Fruit fly (Drosophila melanogaster) whole organism, embryonic: Measurements from ENCODE around the gene CG1764.
A peak's percentile ranks its signal among the peaks of the same experiment; 100 is the strongest.

ENCODE experiments used
- CG12391 ChIP-seq: fragments of 200-800 bp; sonication (Bioruptor generic); optimal IDR thresholded peaks from 3 replicates; lab custom pipeline; 2018; ENCODE audit warnings: missing biosample characterization, mild to moderate bottlenecking, missing genetic modification characterization, moderate library complexity
- CG12769 ChIP-seq: fragments of 200-800 bp; sonication (Bioruptor generic); optimal IDR thresholded peaks from 2 replicates; lab custom pipeline; 2019; ENCODE audit warnings: missing biosample characterization, mild to moderate bottlenecking, missing genetic modification characterization, moderate library complexity
- CG12942 ChIP-seq: fragments of 200-800 bp; sonication (Bioruptor generic); optimal IDR thresholded peaks from 3 replicates; lab custom pipeline; 2016; ENCODE audit warnings: missing biosample characterization, missing genetic modification characterization
- CG13624 ChIP-seq: fragments of 200-800 bp; sonication (Bioruptor generic); optimal IDR thresholded peaks from 2 replicates; lab custom pipeline; 2016; ENCODE audit warnings: missing biosample characterization, missing genetic modification characterization
- CG13894 ChIP-seq: fragments of 200-800 bp; sonication (Bioruptor generic); optimal IDR thresholded peaks from 3 replicates; lab custom pipeline; 2018; ENCODE audit warnings: missing biosample characterization, mild to moderate bottlenecking, missing genetic modification characterization, moderate library complexity
- CG14014 ChIP-seq: fragments of 200-800 bp; sonication (Bioruptor generic); IDR thresholded peaks from 2 replicates; pipeline ENCODE4 v1.3.6; 2022; ENCODE audit warnings: missing biosample characterization, missing genetic modification characterization
- CG14667 ChIP-seq: fragments of 200-800 bp; sonication (Bioruptor generic); IDR thresholded peaks from 2 replicates; pipeline ENCODE4 v1.3.6; 2022; ENCODE audit warnings: missing biosample characterization, missing genetic modification characterization
- CG2202 ChIP-seq: fragments of 200-800 bp; sonication (Bioruptor generic); optimal IDR thresholded peaks from 2 replicates; lab custom pipeline; 2018; ENCODE audit warnings: missing biosample characterization, mild to moderate bottlenecking, missing genetic modification characterization
- CG3065 ChIP-seq: fragments of 200-800 bp; sonication (Bioruptor generic); optimal IDR thresholded peaks from 2 replicates; lab custom pipeline; 2016; ENCODE audit warnings: missing biosample characterization, missing genetic modification characterization
- CG42726 ChIP-seq: fragments of 200-800 bp; sonication (Bioruptor generic); IDR thresholded peaks from 2 replicates; pipeline ENCODE4 v1.3.6; 2022; ENCODE audit warnings: missing biosample characterization, missing genetic modification characterization; ENCODE audit not compliant: partially characterized antibody
- CG4328 ChIP-seq: fragments of 200-800 bp; sonication (Bioruptor generic); optimal IDR thresholded peaks from 3 replicates; lab custom pipeline; 2017; ENCODE audit warnings: missing biosample characterization, missing genetic modification reagents, missing genetic modification characterization
- CG6683 ChIP-seq: fragments of 200-800 bp; sonication (Bioruptor generic); optimal IDR thresholded peaks from 2 replicates; lab custom pipeline; 2017; ENCODE audit warnings: missing biosample characterization, mild to moderate bottlenecking, missing genetic modification characterization, missing genetic modification reagents
- CG6689 ChIP-seq: fragments of 200-800 bp; sonication (Bioruptor generic); IDR thresholded peaks from 2 replicates; pipeline ENCODE4 v1.3.6; 2022; ENCODE audit warnings: missing biosample characterization, missing genetic modification characterization
- CG8089 ChIP-seq: fragments of 200-800 bp; sonication (Bioruptor generic); optimal IDR thresholded peaks from 3 replicates; lab custom pipeline; 2016; ENCODE audit warnings: missing biosample characterization, missing genetic modification characterization
- D ChIP-seq, 2 experiments: fragments of 200-800 bp in 1 of 2; fragments of >200 bp in 1 of 2; sonication (Bioruptor generic) in 1 of 2; optimal IDR thresholded peaks; 2 replicates in 1 of 2; 3 replicates in 1 of 2; lab custom pipeline; 2017; ENCODE audit warnings: mild to moderate bottlenecking in 1 of 2, missing biosample characterization in 1 of 2, missing genetic modification characterization in 1 of 2, missing genetic modification reagents in 1 of 2
- Dref ChIP-seq: fragments of 200-800 bp; sonication (Bioruptor generic); IDR thresholded peaks from 2 replicates; pipeline ENCODE4 v1.3.6; 2022; ENCODE audit warnings: missing biosample characterization, missing genetic modification characterization
- Elba2 ChIP-seq: fragments of 200-800 bp; sonication (Bioruptor generic); optimal IDR thresholded peaks from 3 replicates; lab custom pipeline; 2016; ENCODE audit warnings: missing biosample characterization, missing genetic modification characterization
- Fer2 ChIP-seq: fragments of 200-800 bp; sonication (Bioruptor generic); optimal IDR thresholded peaks from 2 replicates; lab custom pipeline; 2018; ENCODE audit warnings: missing biosample characterization, mild to moderate bottlenecking, missing genetic modification characterization, moderate library complexity
- Hmx ChIP-seq: fragments of 200-800 bp; sonication (Bioruptor generic); optimal IDR thresholded peaks from 2 replicates; lab custom pipeline; 2016; ENCODE audit warnings: missing biosample characterization, missing genetic modification characterization
- NC2β ChIP-seq: fragments of 200-800 bp; sonication (Bioruptor generic); optimal IDR thresholded peaks from 2 replicates; lab custom pipeline; 2016; ENCODE audit warnings: missing biosample characterization, missing genetic modification characterization
- NFAT ChIP-seq: fragments of 200-800 bp; sonication (Bioruptor generic); IDR thresholded peaks from 2 replicates; pipeline ENCODE4 v1.3.6; 2022; ENCODE audit warnings: missing biosample characterization, missing genetic modification characterization
- Nf-YC ChIP-seq: fragments of 200-800 bp; optimal IDR thresholded peaks from 3 replicates; lab custom pipeline; 2019; ENCODE audit warnings: missing biosample characterization, mild to moderate bottlenecking, missing genetic modification characterization, moderate library complexity
- Sry-δ ChIP-seq: fragments of 200-800 bp; sonication (Bioruptor generic); optimal IDR thresholded peaks from 2 replicates; lab custom pipeline; 2016; ENCODE audit warnings: missing biosample characterization, missing genetic modification characterization
- Stat92E ChIP-seq, 3 experiments: fragments of >200 bp in 2 of 3; fragments of 200-800 bp in 1 of 3; sonication (Bioruptor generic) in 1 of 3; optimal IDR thresholded peaks; 2 replicates each; lab custom pipeline; 2017 to 2019; ENCODE audit warnings: missing biosample characterization in 3 of 3, missing genetic modification characterization in 3 of 3, mild to moderate bottlenecking in 1 of 3, moderate library complexity in 1 of 3
- Taf1 ChIP-seq: fragments of 200-800 bp; sonication (Bioruptor generic); IDR thresholded peaks from 2 replicates; pipeline ENCODE4 v1.3.6; 2022; ENCODE audit warnings: missing biosample characterization, missing genetic modification characterization
- Xbp1 ChIP-seq: fragments of 200-800 bp; sonication (Bioruptor generic); optimal IDR thresholded peaks from 3 replicates; lab custom pipeline; 2016; ENCODE audit warnings: missing biosample characterization, mild to moderate bottlenecking, missing genetic modification characterization
- ac ChIP-seq: fragments of 200-800 bp; sonication (Bioruptor generic); optimal IDR thresholded peaks from 3 replicates; lab custom pipeline; 2017; ENCODE audit warnings: missing biosample characterization, mild to moderate bottlenecking, missing genetic modification characterization
- al ChIP-seq: fragments of 200-800 bp; sonication (Bioruptor generic); IDR thresholded peaks from 2 replicates; pipeline ENCODE4 v1.3.6; 2022; ENCODE audit warnings: missing biosample characterization, missing genetic modification characterization
- bab2 ChIP-seq: fragments of 200-800 bp; sonication (Bioruptor generic); optimal IDR thresholded peaks from 2 replicates; lab custom pipeline; 2016; ENCODE audit warnings: missing biosample characterization, missing genetic modification characterization
- bbx ChIP-seq: fragments of 200-800 bp; sonication (Bioruptor generic); IDR thresholded peaks from 2 replicates; pipeline ENCODE4 v1.3.6; 2022; ENCODE audit warnings: missing biosample characterization, missing genetic modification characterization; ENCODE audit not compliant: partially characterized antibody
- cas ChIP-seq: fragments of 200-800 bp; sonication (Bioruptor generic); IDR thresholded peaks from 2 replicates; pipeline ENCODE4 v1.3.6; 2022; ENCODE audit warnings: missing biosample characterization, missing genetic modification characterization
- cg ChIP-seq: fragments of 200-800 bp; sonication (Bioruptor generic); optimal IDR thresholded peaks from 3 replicates; lab custom pipeline; 2019; ENCODE audit warnings: missing biosample characterization, mild to moderate bottlenecking, missing genetic modification characterization, moderate library complexity
- dimm ChIP-seq: fragments of 200-800 bp; sonication (Bioruptor generic); IDR thresholded peaks from 2 replicates; pipeline ENCODE4 v1.3.6; 2022; ENCODE audit warnings: missing biosample characterization, missing genetic modification characterization
- dm ChIP-seq: fragments of 200-800 bp; sonication (Bioruptor generic); optimal IDR thresholded peaks from 3 replicates; lab custom pipeline; 2016; ENCODE audit warnings: missing biosample characterization, missing genetic modification characterization
- en ChIP-seq: fragments of 200-800 bp; sonication (Bioruptor generic); optimal IDR thresholded peaks from 2 replicates; lab custom pipeline; 2016; ENCODE audit warnings: missing biosample characterization, missing genetic modification characterization
- exex ChIP-seq: fragments of 200-800 bp; sonication (Bioruptor generic); optimal IDR thresholded peaks from 4 replicates; lab custom pipeline; 2018; ENCODE audit warnings: missing biosample characterization, mild to moderate bottlenecking, missing genetic modification characterization, moderate library complexity
- h ChIP-seq: fragments of >200 bp; optimal IDR thresholded peaks from 2 replicates; lab custom pipeline; 2017
- insv ChIP-seq, 2 experiments: fragments of 200-800 bp; sonication (Bioruptor generic); optimal IDR thresholded peaks; 3 replicates each; lab custom pipeline; 2016 to 2018; ENCODE audit warnings: missing biosample characterization in 2 of 2, missing genetic modification characterization in 2 of 2
- inv ChIP-seq: fragments of 200-800 bp; sonication (Bioruptor generic); IDR thresholded peaks from 2 replicates; pipeline ENCODE4 v1.3.6; 2022; ENCODE audit warnings: missing biosample characterization, missing genetic modification characterization; ENCODE audit not compliant: partially characterized antibody
- kah ChIP-seq: fragments of 200-800 bp; sonication (Bioruptor generic); optimal IDR thresholded peaks from 2 replicates; lab custom pipeline; 2018; ENCODE audit warnings: missing biosample characterization, mild to moderate bottlenecking, missing genetic modification characterization
- mirr ChIP-seq: fragments of 200-800 bp; sonication (Bioruptor generic); optimal IDR thresholded peaks from 3 replicates; lab custom pipeline; 2018; ENCODE audit warnings: missing biosample characterization, mild to moderate bottlenecking, missing genetic modification characterization
- nom ChIP-seq: fragments of 200-800 bp; sonication (Bioruptor generic); optimal IDR thresholded peaks from 2 replicates; lab custom pipeline; 2017; ENCODE audit warnings: missing biosample characterization, missing genetic modification characterization, mild to moderate bottlenecking, moderate library complexity, missing genetic modification reagents
- p53 ChIP-seq: fragments of 200-800 bp; sonication (Bioruptor generic); optimal IDR thresholded peaks from 2 replicates; lab custom pipeline; 2016; ENCODE audit warnings: missing biosample characterization, missing genetic modification characterization
- row ChIP-seq: fragments of 200-800 bp; sonication (Bioruptor generic); IDR thresholded peaks from 3 replicates; pipeline ENCODE4 v1.3.6; 2022; ENCODE audit warnings: missing biosample characterization, missing genetic modification characterization
- sisA ChIP-seq: fragments of 200-800 bp; sonication (Bioruptor generic); IDR thresholded peaks from 2 replicates; pipeline ENCODE4 v1.3.6; 2022; ENCODE audit warnings: missing biosample characterization, missing genetic modification characterization
- slbo ChIP-seq: fragments of 200-800 bp; sonication (Bioruptor generic); IDR thresholded peaks from 2 replicates; pipeline ENCODE4 v1.3.6; 2022; ENCODE audit warnings: missing biosample characterization, missing genetic modification characterization
- tna ChIP-seq: fragments of 200-800 bp; sonication (Bioruptor generic); IDR thresholded peaks from 2 replicates; pipeline ENCODE4 v1.3.6; 2022; ENCODE audit warnings: missing biosample characterization, missing genetic modification characterization; ENCODE audit not compliant: partially characterized antibody
- trem ChIP-seq: fragments of 200-800 bp; optimal IDR thresholded peaks from 3 replicates; lab custom pipeline; 2019; ENCODE audit warnings: missing biosample characterization, mild to moderate bottlenecking, missing genetic modification characterization, moderate library complexity
- unc-4 ChIP-seq: fragments of 200-800 bp; sonication (Bioruptor generic); IDR thresholded peaks from 2 replicates; pipeline ENCODE4 v1.3.6; 2022; ENCODE audit warnings: missing biosample characterization, missing genetic modification characterization; ENCODE audit not compliant: partially characterized antibody

CG1764 gene

DNA sequence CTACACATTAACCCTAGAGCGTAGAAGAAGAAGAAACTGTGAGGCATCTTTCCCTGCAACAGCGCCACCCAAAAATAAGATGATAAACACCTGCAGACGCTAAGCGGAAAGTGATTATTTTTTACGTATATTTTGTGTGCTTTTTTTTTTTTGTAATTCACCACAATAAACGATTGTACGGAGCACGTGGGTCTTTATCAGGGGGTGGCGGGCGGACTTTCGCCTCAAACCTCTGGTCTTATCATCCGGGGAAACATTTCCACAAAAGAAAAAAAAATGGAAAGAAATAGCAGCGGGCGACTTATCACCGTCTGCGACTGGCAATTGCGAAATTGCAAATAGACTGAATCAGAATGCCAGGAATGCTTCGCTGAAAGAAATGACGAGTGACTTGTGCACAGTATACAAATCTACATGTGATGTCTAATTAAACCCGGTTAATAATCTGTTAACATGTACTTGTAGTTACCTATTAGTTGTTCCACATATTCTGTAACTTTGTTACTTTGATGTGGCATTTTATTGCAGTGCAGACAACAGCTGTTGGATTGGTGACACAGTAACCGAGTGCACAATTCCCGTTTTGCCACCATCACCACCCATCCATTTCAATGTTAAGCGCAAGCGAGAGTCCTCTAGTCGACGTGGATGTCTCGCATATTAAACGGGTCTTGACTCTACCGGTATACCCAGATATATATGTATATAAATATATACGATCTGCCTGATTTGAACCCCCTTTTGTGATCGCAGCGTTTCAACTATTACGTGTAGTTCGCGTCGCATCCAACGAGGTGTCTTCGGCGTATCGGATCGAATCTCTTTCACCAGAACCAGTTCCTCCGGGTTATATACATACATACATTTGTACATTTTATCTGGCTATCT lies 29.8 kb upstream of the CG1764 start (continued):
- TF ChIP-seq Elba2 (no peak), Hmx (GFP tag; lab: Kevin White, UChicago) (no peak), CG3065 (GFP tag; lab: Kevin White, UChicago) (no peak), CG42726 (GFP tag; lab: Robert Waterston, UW) (no peak), NC2β (GFP tag; lab: Kevin White, UChicago) (no peak), nom (GFP tag; lab: Kevin White, UChicago) (peak; percentile 62), inv (no peak), insv (GFP tag; optimal IDR thresholded peaks at IDR 0.05; lab: Kevin White, UChicago) (no peak), CG14014 (no peak), Nf-YC (no peak), exex (tag; lab: Kevin White, UChicago) (peak; percentile 50), h (lab: Kevin White, UChicago) (no peak), p53 (GFP tag; lab: Kevin White, UChicago) (no peak), CG6689 (GFP tag; lab: Robert Waterston, UW) (no peak), row (GFP tag; lab: Robert Waterston, UW) (peak; percentile 29; the same call in 2 of the 3 replicates), Xbp1 (GFP tag; lab: Kevin White, UChicago) (peak; percentile 18), tna (no peak), al (GFP tag; lab: Robert Waterston, UW) (no peak), kah (GFP tag; lab: Kevin White, UChicago) (no peak), slbo (peak; percentile 35; the same call in 1 of the 2 replicates), bab2 (no peak), CG2202 (tag; lab: Kevin White, UChicago) (no peak), Fer2 (tag; lab: Kevin White, UChicago) (no peak), Stat92E (GFP tag; optimal IDR thresholded peaks at IDR 0.05; lab: Kevin White, UChicago) (no peak), CG14667 (no peak), cas (GFP tag; lab: Robert Waterston, UW) (no peak), CG13894 (tag; lab: Kevin White, UChicago) (peak; percentile 99), Taf1 (GFP tag; lab: Robert Waterston, UW) (no peak), en (no peak), dimm (GFP tag; lab: Robert Waterston, UW) (no peak), CG13624 (no peak), ac (GFP tag; lab: Kevin White, UChicago) (no peak), Dref (GFP tag; lab: Robert Waterston, UW) (no peak), CG4328 (no peak), mirr (no peak), trem (tag; lab: Kevin White, UChicago) (no peak), D (optimal IDR thresholded peaks at IDR 0.05; lab: Kevin White, UChicago) (no peak), D (GFP tag; optimal IDR thresholded peaks at IDR 0.05; lab: Kevin White, UChicago) (no peak), CG12769 (tag; lab: Kevin White, UChicago) (peak; percentile 11), dm (GFP tag; lab: Kevin White, UChicago) (no peak), Sry-δ (GFP tag; lab: Kevin White, UChicago) (no peak), sisA (GFP tag; lab: Robert Waterston, UW) (no peak), unc-4 (GFP tag; lab: Robert Waterston, UW) (no peak), CG8089 (GFP tag; lab: Kevin White, UChicago) (no peak), bbx (no peak), cg (GFP tag; lab: Kevin White, UChicago) (no peak), CG12942 (no peak), CG6683 (GFP tag; lab: Kevin White, UChicago) (no peak), CG12391 (peak; percentile 17), NFAT (GFP tag; lab: Robert Waterston, UW) (no peak)
